Worm (Caenorhabditis elegans) whole organism, mixed stage, embryonic: ENCODE results near the gene Y57G7A.6.
"Not testable (repeated sequence)": the region's sequence is repeated elsewhere in the genome, so short reads cannot be mapped to it uniquely, and the experiment has no call there.

Experiments used
- M03D4.4 ChIP-seq: sonication (generic microtip); optimal IDR thresholded peaks from 2 replicates; lab custom pipeline; 2017; ENCODE audit warnings: mild to moderate bottlenecking, missing genetic modification characterization, missing compliant biosample characterization
- bed-3 ChIP-seq: fragments of 200-800 bp; sonication (Bioruptor generic); optimal IDR thresholded peaks from 3 replicates; lab custom pipeline; 2018; ENCODE audit warnings: mild to moderate bottlenecking, missing genetic modification characterization, moderate library complexity, missing compliant biosample characterization
- blmp-1 ChIP-seq: fragments of 150-350 bp; optimal IDR thresholded peaks from 2 replicates; lab custom pipeline; 2014; ENCODE audit warnings: missing biosample characterization, missing genetic modification characterization
- ceh-39 ChIP-seq: fragments of 150-350 bp; optimal IDR thresholded peaks from 2 replicates; lab custom pipeline; 2014; ENCODE audit warnings: missing biosample characterization, missing genetic modification characterization
- ceh-83 ChIP-seq: fragments of 200-800 bp; sonication (Bioruptor generic); optimal IDR thresholded peaks from 2 replicates; lab custom pipeline; 2018; ENCODE audit warnings: mild to moderate bottlenecking, missing genetic modification characterization, missing compliant biosample characterization
- drap-1 ChIP-seq: fragments of 200-800 bp; sonication (Bioruptor generic); optimal IDR thresholded peaks from 3 replicates; lab custom pipeline; 2018; ENCODE audit warnings: mild to moderate bottlenecking, missing genetic modification characterization, missing compliant biosample characterization
- elt-1 ChIP-seq: sonication (generic microtip); optimal IDR thresholded peaks from 2 replicates; lab custom pipeline; 2017; ENCODE audit warnings: missing genetic modification characterization, mild to moderate bottlenecking, missing compliant biosample characterization, antibody characterized with exemption, moderate library complexity, borderline replicate concordance; ENCODE audit not compliant: insufficient read depth
- elt-3 ChIP-seq: fragments of 150-350 bp; optimal IDR thresholded peaks from 2 replicates; lab custom pipeline; 2014; ENCODE audit warnings: missing biosample characterization, missing genetic modification characterization
- flh-1 ChIP-seq: fragments of 200-800 bp; sonication (Bioruptor generic); optimal IDR thresholded peaks from 2 replicates; lab custom pipeline; 2018; ENCODE audit warnings: mild to moderate bottlenecking, missing genetic modification characterization, moderate library complexity, missing compliant biosample characterization
- ham-2 ChIP-seq: fragments of 200-800 bp; sonication (Bioruptor generic); optimal IDR thresholded peaks from 2 replicates; lab custom pipeline; 2018; ENCODE audit warnings: mild to moderate bottlenecking, missing genetic modification characterization, missing compliant biosample characterization
- hlh-1 ChIP-seq: fragments of 150-350 bp; optimal IDR thresholded peaks from 2 replicates; lab custom pipeline; 2014; ENCODE audit warnings: missing biosample characterization, missing genetic modification reagents, missing genetic modification characterization
- lin-13 ChIP-seq: fragments of 150-350 bp; optimal IDR thresholded peaks from 2 replicates; lab custom pipeline; 2014; ENCODE audit warnings: missing biosample characterization, missing genetic modification characterization
- lin-32 ChIP-seq: fragments of 200-800 bp; sonication (Bioruptor generic); optimal IDR thresholded peaks from 2 replicates; lab custom pipeline; 2018; ENCODE audit warnings: mild to moderate bottlenecking, missing genetic modification characterization, missing compliant biosample characterization
- lsy-2 ChIP-seq: fragments of 150-350 bp; optimal IDR thresholded peaks from 2 replicates; lab custom pipeline; 2014; ENCODE audit warnings: missing biosample characterization, missing genetic modification characterization
- mep-1 ChIP-seq: fragments of 150-350 bp; optimal IDR thresholded peaks from 2 replicates; lab custom pipeline; 2017; ENCODE audit warnings: missing biosample characterization, missing genetic modification reagents, missing genetic modification characterization, inconsistent platforms
- mls-2 ChIP-seq: sonication (generic microtip); optimal IDR thresholded peaks from 2 replicates; lab custom pipeline; 2016; ENCODE audit warnings: mild to moderate bottlenecking, missing genetic modification characterization, moderate library complexity, missing compliant biosample characterization
- nhr-12 ChIP-seq: fragments of 150-350 bp; optimal IDR thresholded peaks from 2 replicates; lab custom pipeline; 2014; ENCODE audit warnings: missing biosample characterization, missing genetic modification characterization
- nhr-2 ChIP-seq: fragments of 150-350 bp; optimal IDR thresholded peaks from 2 replicates; lab custom pipeline; 2014; ENCODE audit warnings: missing biosample characterization, missing genetic modification characterization
- nhr-28 ChIP-seq: fragments of 150-350 bp; optimal IDR thresholded peaks from 2 replicates; lab custom pipeline; 2014; ENCODE audit warnings: missing biosample characterization, missing genetic modification characterization
- pha-4 ChIP-seq: fragments of 150-350 bp; optimal IDR thresholded peaks from 2 replicates; lab custom pipeline; 2018; ENCODE audit warnings: missing biosample characterization, missing genetic modification reagents, missing genetic modification characterization
- snpc-4 ChIP-seq: fragments of 150-350 bp; optimal IDR thresholded peaks from 2 replicates; lab custom pipeline; 2014; ENCODE audit warnings: missing biosample characterization, missing genetic modification characterization
- sptf-1 ChIP-seq: sonication (generic microtip); optimal IDR thresholded peaks from 2 replicates; lab custom pipeline; 2017; ENCODE audit warnings: mild to moderate bottlenecking, missing genetic modification characterization, moderate library complexity, missing compliant biosample characterization
- tbx-8 ChIP-seq: fragments of 200-800 bp; sonication (Bioruptor generic); optimal IDR thresholded peaks from 2 replicates; lab custom pipeline; 2018; ENCODE audit warnings: mild to moderate bottlenecking, missing genetic modification characterization, moderate library complexity, missing compliant biosample characterization
- unc-120 ChIP-seq: sonication (generic microtip); optimal IDR thresholded peaks from 2 replicates; lab custom pipeline; 2017; ENCODE audit warnings: missing genetic modification characterization, missing compliant biosample characterization; ENCODE audit not compliant: poor library complexity, severe bottlenecking
- unc-39 ChIP-seq: fragments of 150-350 bp; optimal IDR thresholded peaks from 2 replicates; lab custom pipeline; 2014; ENCODE audit warnings: missing biosample characterization, missing genetic modification characterization
- unc-62 ChIP-seq: fragments of 150-350 bp; optimal IDR thresholded peaks from 2 replicates; lab custom pipeline; 2014; ENCODE audit warnings: missing biosample characterization, missing genetic modification reagents, missing genetic modification characterization
- zip-8 ChIP-seq: fragments of 150-350 bp; optimal IDR thresholded peaks from 2 replicates; lab custom pipeline; 2014; ENCODE audit warnings: missing biosample characterization, missing genetic modification characterization

The Y57G7A.6 gene

ce11 chrII:1298169-1298568 is 12.8 kb upstream of the Y57G7A.6 start, which contains the start of gene Y57G7A.1:
Gene Y57G7A.1, plus strand, starts transcription at chrII:1298469.
- no peak for TF ChIP-seq unc-62
- TF ChIP-seq, all 35 proteins: peak for 0

DNA sequence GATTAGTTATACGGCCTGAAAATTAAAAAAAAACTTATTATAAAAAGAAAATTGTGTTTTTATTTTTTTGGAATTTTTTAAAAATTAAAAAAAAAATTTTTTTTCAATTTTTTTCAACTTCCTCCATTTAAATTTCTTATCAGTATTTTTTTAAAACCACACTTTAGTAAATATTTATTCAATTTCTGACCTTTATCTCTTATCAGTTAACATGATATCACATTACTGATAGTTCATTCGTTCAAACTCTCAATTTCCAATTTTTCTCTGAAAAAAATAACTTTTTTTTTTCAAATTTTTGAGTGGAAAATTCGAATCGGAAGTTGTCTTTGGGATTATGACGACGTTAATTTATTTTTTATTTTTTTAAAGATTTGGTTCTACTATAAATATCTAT is 12.3 kb upstream of the Y57G7A.6 start:
- no peak for TF ChIP-seq nhr-28 (tag; lab: Kevin White, UChicago)
- TF ChIP-seq hlh-1, result no peak
- TF ChIP-seq snpc-4, result no peak
- no peak for TF ChIP-seq unc-62
- no peak for TF ChIP-seq flh-1
- no peak for TF ChIP-seq ham-2
- no peak for TF ChIP-seq mep-1 (tag; lab: Kevin White, UChicago)
- TF ChIP-seq lin-13, result no peak
- TF ChIP-seq lsy-2 (tag; lab: Kevin White, UChicago), result no peak
- TF ChIP-seq tbx-8 (GFP tag; lab: Kevin White, UChicago), result no peak
- no peak for TF ChIP-seq ceh-39 (tag; lab: Kevin White, UChicago)
- TF ChIP-seq sptf-1, result no peak
- TF ChIP-seq elt-3 (tag; lab: Kevin White, UChicago), result no peak
- TF ChIP-seq nhr-2 (tag; lab: Kevin White, UChicago), result no peak
- TF ChIP-seq ceh-83 (GFP tag; lab: Kevin White, UChicago), result no peak
- no peak for TF ChIP-seq mls-2 (tag; lab: Kevin White, UChicago)
- no peak for TF ChIP-seq unc-39 (tag; lab: Kevin White, UChicago)
- no peak for TF ChIP-seq bed-3 (GFP tag; lab: Kevin White, UChicago)
- no peak for TF ChIP-seq elt-1 (tag; lab: Kevin White, UChicago)
- no peak for TF ChIP-seq lin-32
- TF ChIP-seq, all 35 proteins: peak for 0

DNA sequence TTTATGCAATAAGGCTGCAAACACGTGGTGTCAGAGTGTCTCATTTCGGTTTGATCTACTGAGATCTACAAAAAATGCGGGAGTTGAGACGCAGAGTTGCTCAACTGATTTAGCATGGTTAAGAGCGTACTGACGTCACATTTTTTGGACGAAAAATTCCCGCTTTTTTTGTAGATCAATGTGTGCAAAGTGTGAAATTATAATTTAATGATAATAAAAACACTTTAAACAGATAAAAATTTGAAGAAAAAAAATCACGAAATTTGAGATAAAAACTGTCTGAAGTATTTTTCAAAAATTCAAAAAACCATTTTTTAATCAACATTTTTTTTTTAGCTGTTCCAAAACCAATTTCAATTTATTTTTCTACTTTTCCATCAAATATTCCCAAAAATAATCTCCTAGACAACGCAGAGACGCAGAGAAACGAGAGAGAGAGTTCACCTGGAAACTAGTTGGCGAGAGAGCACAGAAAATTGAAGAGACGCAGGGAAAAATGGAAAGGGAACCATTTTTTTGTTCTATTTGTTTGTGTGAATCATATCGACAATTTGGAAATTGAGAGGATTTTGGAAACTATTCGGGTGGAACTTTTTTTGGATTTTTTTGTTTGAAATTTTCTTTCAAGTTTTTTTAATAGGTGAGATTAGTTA is 11.8 kb upstream of the Y57G7A.6 start:
- TF ChIP-seq nhr-2 (tag; lab: Kevin White, UChicago) (no peak), ceh-83 (GFP tag; lab: Kevin White, UChicago) (no peak)
- TF ChIP-seq, all 35 proteins: peak for 0

ce11 chrII:1295776-1296175 is 10.4 kb upstream of the Y57G7A.6 start, which contains the start of gene Y57G7A.2:
Gene Y57G7A.2, plus strand, starts transcription at chrII:1296076.
- TF ChIP-seq nhr-2 (tag; lab: Kevin White, UChicago) (no peak), lsy-2 (tag; lab: Kevin White, UChicago) (no peak), tbx-8 (GFP tag; lab: Kevin White, UChicago) (no peak), pha-4 (tag; lab: Kevin White, UChicago) (no peak), hlh-1 (no peak), mep-1 (tag; lab: Kevin White, UChicago) (no peak), bed-3 (GFP tag; lab: Kevin White, UChicago) (no peak), nhr-12 (no peak), ceh-39 (tag; lab: Kevin White, UChicago) (no peak), snpc-4 (no peak), M03D4.4 (no peak)

DNA sequence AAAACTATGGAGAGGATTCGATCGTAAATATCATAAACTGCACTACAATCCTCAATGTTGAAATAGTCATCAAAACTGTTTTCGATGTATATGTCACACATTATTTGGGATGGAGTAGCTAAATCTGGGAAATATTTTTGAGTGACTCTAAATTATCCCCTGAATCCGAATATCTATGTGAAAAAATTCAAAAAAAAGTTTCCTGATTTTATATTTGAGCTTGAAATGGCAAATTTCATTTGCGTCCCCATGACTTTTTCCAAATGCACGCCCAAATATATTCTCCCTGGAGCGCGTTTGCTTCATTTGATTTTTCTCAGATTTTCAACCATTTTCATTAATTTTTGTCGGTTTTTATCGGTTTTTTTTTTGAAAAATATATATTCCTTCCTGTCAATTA is 7.7 kb upstream of the Y57G7A.6 start, which contains the start of gene srz-64:
Gene srz-64 (minus strand): TSS at position 101 of the 400 bp plus-strand sequence.
- TF ChIP-seq snpc-4, result no peak
- TF ChIP-seq drap-1, result no peak
- TF ChIP-seq zip-8 (tag; lab: Kevin White, UChicago), result no peak
- no peak for TF ChIP-seq hlh-1
- no peak for TF ChIP-seq sptf-1
- TF ChIP-seq ceh-83 (GFP tag; lab: Kevin White, UChicago), result no peak
- no peak for TF ChIP-seq unc-39 (tag; lab: Kevin White, UChicago)

- TF ChIP-seq blmp-1 (tag; lab: Kevin White, UChicago) (no peak), unc-39 (tag; lab: Kevin White, UChicago) (no peak), ceh-83 (GFP tag; lab: Kevin White, UChicago) (peak; percentile 20)
Observed at ce11 chrII:1284985-1285384, 429 bp downstream of the Y57G7A.6 start.

DNA sequence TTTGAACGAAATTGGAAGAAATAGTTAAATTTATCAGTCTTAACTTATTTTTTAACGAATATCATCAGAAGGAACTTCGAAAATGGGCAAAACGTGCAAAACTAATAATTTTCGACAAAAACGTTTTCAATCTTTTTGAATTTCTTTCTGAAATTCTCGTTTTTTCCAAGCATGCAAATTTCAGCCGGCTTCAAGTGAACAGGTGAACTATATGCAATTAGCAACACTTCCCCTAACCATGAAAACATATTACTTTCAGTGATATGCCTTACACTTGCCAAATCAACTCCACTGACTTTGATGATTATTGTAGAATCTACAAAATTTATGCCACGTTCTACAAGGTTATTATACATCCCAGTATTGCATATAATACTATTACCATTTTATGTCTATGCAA is 7.1 kb downstream of the Y57G7A.6 start, which contains the start of gene srz-63:
Gene srz-63 (plus strand): TSS at position 301 of the 400 bp plus-strand sequence.
- TF ChIP-seq blmp-1 (tag; lab: Kevin White, UChicago); unc-120; nhr-2 (tag; lab: Kevin White, UChicago): not testable (repeated sequence)
